Fruit fly (Drosophila melanogaster): ENCODE data around the gene Spt7.
A peak's percentile ranks its signal among the peaks of the same experiment; 100 is the strongest.

- TF ChIP-seq CTCF (optimal IDR thresholded peaks at IDR 0.05) (peak in 1 of 2 experiments; percentile 65), CG8478 (optimal IDR thresholded peaks at IDR 0.05) (no peak)
These were observed 20.5 kb downstream of the Spt7 start for dm6 chrX:17870614-17871394.

Measured in S2 (cell line).